Fruit fly (Drosophila melanogaster): Measurements from ENCODE around the gene CG9886.

- no peak for TF ChIP-seq EcR (GFP tag; optimal IDR thresholded peaks at IDR 0.05)
- TF ChIP-seq usp (GFP tag; optimal IDR thresholded peaks at IDR 0.05) = no peak
- no peak for TF ChIP-seq psq (optimal IDR thresholded peaks at IDR 0.05)
- no peak for TF ChIP-seq CG8478 (optimal IDR thresholded peaks at IDR 0.05)
- TF ChIP-seq Dll (optimal IDR thresholded peaks at IDR 0.05) = no peak
- no peak for TF ChIP-seq pan (optimal IDR thresholded peaks at IDR 0.05)
Measured at dm6 chr2L:2430251-2430650, 9.6 kb downstream of the CG9886 start.
